Fruit fly (Drosophila melanogaster) S2 (cell line): Measurements from ENCODE around the gene CG13010.
A peak's percentile ranks its signal among the peaks of the same experiment; 100 is the strongest.

Source experiments
- CG8478 ChIP-seq: fragments of >200 bp; optimal IDR thresholded peaks from 2 replicates; lab custom pipeline; 2018
- CTCF ChIP-seq, 2 experiments: fragments of >200 bp; optimal IDR thresholded peaks; 2 replicates each; lab custom pipeline; 2018

Gene CG13010

DNA sequence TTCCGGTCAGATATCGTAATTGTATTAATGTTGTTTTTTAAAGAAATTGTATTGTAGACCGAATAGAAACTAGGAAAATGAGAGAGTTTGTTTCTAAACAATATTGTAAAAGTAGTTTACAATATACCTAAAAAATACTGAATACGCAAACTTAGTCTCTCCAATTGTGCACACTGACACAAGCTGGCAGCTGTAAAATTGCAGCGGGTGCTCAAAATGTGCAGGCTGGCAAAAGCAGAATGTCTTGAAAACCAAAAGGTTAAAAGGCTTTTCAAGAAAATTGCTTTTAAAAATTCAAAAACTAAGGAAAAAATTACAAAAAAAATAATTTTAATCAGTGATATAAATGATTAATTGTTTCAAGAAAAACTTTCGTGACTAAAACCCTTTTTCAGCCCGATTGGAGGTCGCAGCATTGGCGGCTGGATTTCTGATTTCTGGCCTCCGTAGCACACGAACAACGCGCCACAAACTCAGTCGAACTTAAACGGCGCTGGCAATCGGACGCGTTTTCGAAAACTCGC lies 17.0 kb upstream of the CG13010 start, which contains the start of gene CG4678:
TSS of gene CG4678 (plus strand) at position 474 of the 524 bp plus-strand sequence.
- TF ChIP-seq CG8478 (no peak), CTCF (optimal IDR thresholded peaks at IDR 0.05; lab: Kevin White, UChicago) (peak in 1 of 2 experiments; percentile 23)

dm6 chrX:16694959-16695358 lies 16.2 kb upstream of the CG13010 start, which contains the start of gene Septin4:
Septin4 (minus strand) TSS chrX:16695173.
- TF ChIP-seq CG8478, result no peak
- no peak for TF ChIP-seq CTCF (optimal IDR thresholded peaks at IDR 0.05; lab: Kevin White, UChicago)

DNA sequence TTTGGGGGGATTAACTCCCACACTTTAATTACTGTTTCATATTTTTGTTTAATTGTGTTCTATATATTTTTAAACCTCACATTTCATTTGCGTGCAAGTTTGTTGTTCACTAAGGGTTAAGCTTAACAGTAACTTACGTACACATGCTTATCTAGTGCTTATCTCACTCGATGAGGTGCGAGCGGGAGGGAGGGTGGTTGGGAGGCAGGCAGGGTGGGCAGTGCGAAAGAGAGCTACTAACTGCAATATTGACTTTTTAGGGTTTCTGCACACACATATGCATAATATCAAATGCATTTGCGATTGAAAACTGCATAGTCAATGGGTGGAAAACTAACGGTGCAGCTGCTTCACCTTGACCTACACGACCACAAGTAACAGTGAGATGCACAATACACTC lies 15.7 kb upstream of the CG13010 start:
- TF ChIP-seq CTCF (optimal IDR thresholded peaks at IDR 0.05; lab: Kevin White, UChicago) (no peak), CG8478 (no peak)

DNA sequence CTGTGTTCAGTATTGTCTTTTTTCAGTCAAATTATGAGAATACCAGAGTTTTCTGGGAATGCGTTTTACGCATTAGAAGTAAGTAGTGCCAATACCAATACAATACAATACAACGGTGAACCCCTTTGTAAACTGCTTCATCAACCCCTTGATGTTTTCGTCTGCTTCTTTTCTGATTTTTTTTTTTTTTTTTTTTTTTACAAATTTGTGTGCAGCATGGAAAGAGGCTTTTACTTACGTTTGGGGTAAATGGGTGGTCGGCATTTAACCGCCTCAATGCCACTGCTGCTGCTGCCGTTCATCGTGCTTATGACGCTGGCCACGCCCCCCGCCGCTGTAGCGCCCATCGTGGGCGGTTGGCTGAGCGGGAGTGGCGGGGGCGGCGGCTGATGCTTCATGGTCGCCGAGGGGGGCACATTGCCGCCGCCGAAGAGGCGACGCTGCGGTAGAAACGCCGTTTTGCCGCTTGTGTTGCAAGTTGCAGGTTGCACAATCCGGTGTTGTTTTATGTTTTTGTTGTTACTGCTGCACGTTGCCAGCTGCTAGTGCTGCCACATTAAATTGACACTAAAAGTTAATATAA lies 15.2 kb upstream of the CG13010 start:
- TF ChIP-seq CG8478 (no peak), CTCF (optimal IDR thresholded peaks at IDR 0.05; lab: Kevin White, UChicago) (no peak)

DNA sequence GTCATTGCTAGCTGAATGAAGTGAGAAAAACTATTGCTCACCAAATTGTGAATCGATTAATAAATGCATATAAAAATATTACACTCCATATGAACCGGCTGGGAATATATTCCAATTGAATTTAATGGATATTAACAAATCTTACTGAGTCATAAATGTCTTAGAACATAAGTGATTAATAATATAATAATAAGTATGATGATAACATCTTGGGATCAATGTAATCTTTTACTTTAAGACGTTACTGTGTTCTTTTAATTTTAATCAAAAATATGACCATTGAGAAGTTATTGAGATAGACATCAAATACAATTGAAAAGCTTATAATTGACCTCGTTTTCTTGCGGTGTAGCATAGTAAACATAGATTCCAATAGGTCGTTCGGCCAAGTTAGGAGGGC lies 13.6 kb upstream of the CG13010 start:
- no peak for TF ChIP-seq CTCF (optimal IDR thresholded peaks at IDR 0.05; lab: Kevin White, UChicago)

DNA sequence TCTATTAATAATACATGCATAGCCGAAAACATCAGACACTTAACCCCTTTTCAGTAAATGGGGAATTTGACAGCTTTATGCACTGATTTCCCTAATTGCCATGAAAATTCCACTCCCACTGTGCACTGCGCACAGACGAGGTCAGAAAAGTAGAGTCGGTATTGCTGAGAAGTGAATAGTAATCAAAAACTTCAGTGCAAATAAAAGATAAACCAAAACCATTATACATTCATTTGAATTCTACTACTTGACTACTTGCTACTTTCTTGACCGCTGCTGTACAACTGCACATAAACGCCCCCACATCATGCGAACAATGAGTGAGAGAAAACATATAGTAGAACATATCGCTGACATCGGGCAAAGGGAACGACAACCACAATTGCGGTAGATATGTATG lies 12.7 kb upstream of the CG13010 start:
- TF ChIP-seq CTCF (optimal IDR thresholded peaks at IDR 0.05; lab: Kevin White, UChicago), result no peak
- TF ChIP-seq CG8478, result no peak

- TF ChIP-seq CTCF (optimal IDR thresholded peaks at IDR 0.05; lab: Kevin White, UChicago) (no peak), CG8478 (no peak)
These were observed 11.8 kb upstream of the CG13010 start for dm6 chrX:16690499-16690898.

- TF ChIP-seq CG8478 (no peak), CTCF (optimal IDR thresholded peaks at IDR 0.05; lab: Kevin White, UChicago) (no peak)
These were observed 11.2 kb upstream of the CG13010 start for dm6 chrX:16689966-16690365.

DNA sequence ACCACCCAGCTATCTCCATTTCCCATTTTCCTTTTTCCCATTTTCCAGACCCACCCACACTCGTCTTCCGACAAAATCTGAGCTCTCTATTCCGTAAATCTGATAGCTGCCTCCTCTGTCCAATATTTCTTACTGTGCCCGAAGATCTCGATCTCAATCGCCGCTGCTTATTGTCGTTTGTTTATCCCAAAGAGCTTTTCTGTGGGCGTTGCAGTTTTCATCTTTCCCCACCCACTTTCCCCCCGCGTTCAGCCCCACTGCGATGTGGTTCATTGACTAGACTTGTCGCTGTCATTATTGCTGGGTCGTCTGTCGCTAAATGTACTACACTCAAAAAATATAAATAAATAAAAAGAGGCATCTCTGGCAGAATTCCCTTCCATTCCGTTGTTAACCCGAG lies 10.6 kb upstream of the CG13010 start:
- TF ChIP-seq CTCF (optimal IDR thresholded peaks at IDR 0.05; lab: Kevin White, UChicago), result no peak
- TF ChIP-seq CG8478, result no peak

DNA sequence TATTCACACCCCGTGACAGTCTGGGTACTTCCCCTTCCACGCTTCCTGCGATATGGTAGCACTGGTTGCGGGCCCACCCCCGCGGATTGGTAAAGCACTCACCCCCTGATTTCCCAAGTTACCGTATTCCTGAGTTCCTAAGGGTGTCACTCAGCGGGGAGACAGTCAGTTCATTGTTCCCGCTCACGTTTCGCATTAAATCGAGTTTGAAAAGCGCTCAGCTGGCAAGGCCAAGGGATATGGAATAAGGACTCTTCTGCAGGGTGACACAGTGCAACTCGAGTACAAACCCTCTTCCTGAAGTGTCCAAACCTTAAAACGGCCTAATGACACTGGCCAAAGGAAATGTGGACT lies 9.3 kb upstream of the CG13010 start:
- TF ChIP-seq CG8478 (no peak), CTCF (optimal IDR thresholded peaks at IDR 0.05; lab: Kevin White, UChicago) (no peak)

- TF ChIP-seq CG8478 (no peak), CTCF (optimal IDR thresholded peaks at IDR 0.05; lab: Kevin White, UChicago) (no peak)
These were observed 8.8 kb upstream of the CG13010 start for dm6 chrX:16687400-16688105.

DNA sequence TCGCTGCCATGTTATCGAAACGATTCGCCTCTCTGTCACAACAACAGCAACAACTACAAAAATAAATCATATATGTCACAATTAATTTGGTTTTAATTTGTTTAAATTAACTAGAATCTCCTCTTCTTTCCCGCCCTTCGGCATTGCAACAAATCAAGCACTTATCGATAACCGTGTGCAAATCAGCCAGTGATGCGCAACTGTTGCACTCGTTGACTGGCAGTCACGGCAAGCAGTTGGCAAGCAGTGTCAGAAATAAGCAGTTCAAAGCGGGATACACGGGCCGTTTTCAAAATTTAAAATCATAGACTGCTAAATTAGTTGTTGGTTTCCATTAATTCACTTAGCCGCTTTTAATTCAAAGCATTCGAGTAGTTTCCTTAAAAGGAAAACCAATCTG lies 5.0 kb upstream of the CG13010 start, which contains the start of gene Axs:
TSS of gene Axs (minus strand) at position 131 of the 400 bp plus-strand sequence.
- peak; percentile 31 to 49 for TF ChIP-seq CTCF (optimal IDR thresholded peaks at IDR 0.05; lab: Kevin White, UChicago)
- TF ChIP-seq CG8478, result no peak

DNA sequence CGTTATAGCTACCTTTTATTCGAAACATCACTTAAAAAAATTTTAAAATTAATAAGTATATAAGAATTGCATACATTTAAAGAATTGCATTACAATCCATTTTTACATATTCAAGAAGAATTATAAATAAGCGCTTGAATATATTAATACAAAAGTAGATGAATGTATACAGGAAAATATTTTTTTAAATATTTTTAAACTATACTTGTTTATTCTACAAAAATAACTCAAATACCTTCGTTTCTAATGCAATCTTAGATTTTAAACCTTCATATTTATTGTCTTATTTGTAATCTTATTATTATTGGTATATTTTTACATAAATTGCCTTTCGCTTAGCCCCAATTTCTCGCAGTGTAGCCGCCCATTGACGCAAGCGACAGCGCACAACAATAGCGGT lies 1.6 kb downstream of the CG13010 start:
- TF ChIP-seq CTCF (optimal IDR thresholded peaks at IDR 0.05; lab: Kevin White, UChicago) (no peak), CG8478 (no peak)

DNA sequence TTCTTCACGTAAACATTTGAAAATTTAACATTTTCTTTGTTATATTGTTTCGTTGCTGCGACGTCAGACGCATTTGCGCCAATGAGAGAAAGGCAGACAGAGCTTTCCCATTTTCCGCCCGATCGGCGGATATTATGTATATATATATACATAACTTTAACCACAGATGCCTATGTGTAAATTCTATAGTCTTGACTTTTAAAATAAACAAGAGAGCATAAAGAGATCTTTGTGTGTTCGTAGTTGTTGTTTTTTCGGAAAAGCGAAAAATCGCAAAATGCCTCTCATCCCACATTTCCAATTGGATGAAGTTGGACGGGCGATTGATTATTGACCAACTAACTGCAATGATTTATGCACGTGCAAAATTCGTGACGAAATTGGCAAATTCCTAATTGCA lies 2.1 kb downstream of the CG13010 start, which contains the start of gene CG13012:
TSS of gene CG13012 (minus strand) at position 101 of the 400 bp plus-strand sequence.
- TF ChIP-seq CTCF (optimal IDR thresholded peaks at IDR 0.05; lab: Kevin White, UChicago), result no peak
- no peak for TF ChIP-seq CG8478

- no peak for TF ChIP-seq CTCF (optimal IDR thresholded peaks at IDR 0.05; lab: Kevin White, UChicago)
- no peak for TF ChIP-seq CG8478
These were observed 4.2 kb downstream of the CG13010 start for dm6 chrX:16674538-16674937.

DNA sequence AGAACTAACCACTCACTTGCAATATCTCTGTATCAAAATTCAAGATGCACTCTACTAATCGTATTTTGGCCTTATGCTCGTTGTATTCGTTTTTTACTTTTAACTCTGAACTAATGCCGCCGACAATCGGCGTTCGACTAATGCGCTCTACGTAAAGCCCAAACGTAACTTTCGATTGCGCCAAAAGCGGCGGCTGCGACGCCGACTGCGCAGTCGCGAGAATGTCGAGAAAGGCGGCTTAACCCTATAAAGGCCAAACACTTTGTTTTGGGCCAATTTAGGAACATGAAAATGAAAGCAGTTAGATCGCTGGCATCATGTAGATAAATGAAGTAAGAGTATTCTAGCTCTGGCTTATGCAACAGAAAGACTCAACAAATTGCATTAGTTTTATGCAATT lies 5.8 kb downstream of the CG13010 start:
- no peak for TF ChIP-seq CTCF (optimal IDR thresholded peaks at IDR 0.05; lab: Kevin White, UChicago)
- no peak for TF ChIP-seq CG8478
